Worm (Caenorhabditis elegans) whole organism, dauer: ENCODE data around the gene spig-4.
"Not testable (repeated sequence)": the region's sequence is repeated elsewhere in the genome, so short reads cannot be mapped to it uniquely, and the experiment has no call there.

Source experiments
- unc-62 ChIP-seq: sonication (generic microtip); optimal IDR thresholded peaks from 2 replicates; lab custom pipeline; 2017; ENCODE audit warnings: missing biosample characterization, missing genetic modification reagents, missing genetic modification characterization

Gene spig-4

ce11 chrV:14296499-14296898, 10.2 kb downstream of the spig-4 start, which contains the start of gene F14D7.3:
TSS of gene F14D7.3 (plus strand) at chrV:14296799.
- no peak for TF ChIP-seq unc-62 (GFP tag; lab: Kevin White, UChicago)

ce11 chrV:14294396-14294795, 12.3 kb downstream of the spig-4 start, which contains the start of gene F14D7.9:
TSS of gene F14D7.9 (plus strand) at chrV:14294696.
- TF ChIP-seq unc-62 (GFP tag; lab: Kevin White, UChicago): no peak

ce11 chrV:14293667-14294194, 12.9 kb downstream of the spig-4 start, which contains the start of gene F14D7.2:
TSS of gene F14D7.2 (minus strand) at chrV:14293717.
- TF ChIP-seq unc-62 (GFP tag; lab: Kevin White, UChicago): no peak

ce11 chrV:14290636-14291035, 16.0 kb downstream of the spig-4 start, which contains the start of gene F14D7.18:
TSS of gene F14D7.18 (minus strand) at chrV:14290736.
- no peak for TF ChIP-seq unc-62 (GFP tag; lab: Kevin White, UChicago)

ce11 chrV:14289363-14289762, 17.3 kb downstream of the spig-4 start, which contains the start of gene F14D7.1:
TSS of gene F14D7.1 (minus strand) at chrV:14289463.
- TF ChIP-seq unc-62 (GFP tag; lab: Kevin White, UChicago): no peak

ce11 chrV:14285803-14286202, 20.9 kb downstream of the spig-4 start, which contains the start of gene F40G12.11:
TSS of gene F40G12.11 (plus strand) at chrV:14286171.
- TF ChIP-seq unc-62 (GFP tag; lab: Kevin White, UChicago): no peak

DNA sequence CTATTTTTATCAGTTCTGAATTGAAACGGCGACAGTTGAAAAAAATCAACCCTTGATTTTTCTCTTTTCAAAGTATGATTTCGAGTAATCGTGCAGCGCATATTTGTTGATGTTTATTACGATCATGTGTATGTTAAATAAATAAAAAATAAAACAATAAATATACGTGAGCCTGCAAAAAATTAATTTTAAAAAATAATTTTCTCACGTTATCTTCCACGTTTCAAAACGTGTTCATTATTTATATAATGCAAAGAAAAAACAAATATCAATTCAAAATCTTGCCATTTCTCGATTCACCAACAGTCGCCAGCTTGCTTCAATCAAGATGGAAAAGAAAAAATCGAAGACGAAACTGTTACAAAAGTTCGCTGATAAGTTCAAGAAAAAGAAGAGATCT, 23.4 kb downstream of the spig-4 start, which contains the start of gene F40G12.10:
F40G12.10 (plus strand) TSS at position 301 of the 400 bp plus-strand sequence.
- no peak for TF ChIP-seq unc-62 (GFP tag; lab: Kevin White, UChicago)

ce11 chrV:14282222-14282709, 24.4 kb downstream of the spig-4 start, which contains the start of the genes srt-74 and F40G12.9:
TSS of gene srt-74 (minus strand) at chrV:14282322.
TSS of gene F40G12.9 (plus strand) at chrV:14282659.
- TF ChIP-seq unc-62 (GFP tag; lab: Kevin White, UChicago): no peak

DNA sequence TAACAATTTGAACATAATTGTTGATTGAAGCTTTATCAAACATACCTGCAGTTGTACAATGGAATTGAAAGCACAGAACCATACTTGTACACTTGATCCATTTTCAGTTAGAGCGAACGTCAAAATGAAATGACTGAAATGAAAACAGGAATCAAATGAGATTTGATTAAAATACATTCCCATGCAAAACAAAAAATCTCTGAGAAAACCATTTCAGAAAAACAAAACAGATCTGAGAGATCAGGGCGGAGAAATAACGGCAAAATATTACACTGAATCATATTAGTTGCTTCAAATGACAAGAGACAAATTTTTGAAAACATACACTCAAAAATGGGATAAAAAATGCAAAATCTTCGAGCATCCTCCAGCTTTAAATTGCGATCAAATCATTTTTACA, 26.9 kb downstream of the spig-4 start, which contains the start of gene srt-33:
srt-33 (minus strand) TSS at position 101 of the 400 bp plus-strand sequence.
- TF ChIP-seq unc-62 (GFP tag; lab: Kevin White, UChicago): no peak

DNA sequence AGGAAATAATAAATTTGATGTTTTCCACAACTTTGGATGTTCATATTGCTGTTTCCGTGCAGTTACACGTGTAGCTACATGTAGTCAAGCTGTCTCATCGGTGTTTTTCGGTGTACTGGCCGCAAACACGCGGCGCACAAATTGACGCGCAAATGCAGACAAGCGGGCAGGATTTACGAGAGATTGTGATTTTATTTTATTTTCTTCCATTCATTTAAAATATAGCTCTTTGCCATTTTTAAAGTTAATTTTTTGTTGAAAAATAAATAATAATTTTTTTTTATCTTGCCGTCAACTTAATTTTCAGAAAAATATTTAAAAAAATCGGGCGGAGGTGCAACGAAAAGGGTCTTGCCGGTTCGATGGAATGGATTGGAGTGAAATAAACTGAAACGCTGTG, 32.4 kb downstream of the spig-4 start, which contains the start of gene F40G12.7:
F40G12.7 (plus strand) TSS at position 301 of the 400 bp plus-strand sequence.
- not testable (repeated sequence) for TF ChIP-seq unc-62 (GFP tag; lab: Kevin White, UChicago)

- no peak for TF ChIP-seq unc-62 (GFP tag; lab: Kevin White, UChicago)
These were observed 33.7 kb downstream of the spig-4 start, which contains the start of gene F40G12.6 for ce11 chrV:14273019-14273418. TSS of gene F40G12.6 (minus strand) at chrV:14273119.

- TF ChIP-seq unc-62 (GFP tag; lab: Kevin White, UChicago): no peak
These were observed 35.9 kb downstream of the spig-4 start, which contains the start of gene F40G12.5 for ce11 chrV:14270729-14271128. TSS of gene F40G12.5 (minus strand) at chrV:14270829.

DNA sequence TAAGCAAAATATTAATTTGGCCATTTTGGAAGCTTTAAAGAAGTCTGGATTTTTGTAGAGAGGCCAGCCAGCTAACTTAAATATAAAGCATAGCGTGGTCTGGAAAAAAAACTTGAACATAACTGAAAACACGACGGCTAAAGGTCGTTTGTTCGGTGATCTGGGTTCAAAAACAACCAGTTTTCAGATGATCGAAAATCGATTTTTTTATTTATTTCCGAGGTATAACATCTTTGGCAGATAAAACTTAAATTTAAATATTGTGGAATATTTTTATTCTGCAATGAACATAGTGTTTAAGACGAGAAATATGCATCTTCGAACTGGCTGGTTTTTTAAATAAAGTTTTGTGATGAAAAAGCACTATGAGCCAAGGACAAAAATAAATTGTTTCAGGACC, 38.1 kb downstream of the spig-4 start, which contains the start of gene F40G12.4:
F40G12.4 (minus strand) TSS at position 101 of the 400 bp plus-strand sequence.
- no peak for TF ChIP-seq unc-62 (GFP tag; lab: Kevin White, UChicago)

- TF ChIP-seq unc-62 (GFP tag; lab: Kevin White, UChicago): no peak
These were observed 39.2 kb downstream of the spig-4 start for ce11 chrV:14267326-14267942.

- TF ChIP-seq unc-62 (GFP tag; lab: Kevin White, UChicago): no peak
These were observed 45.8 kb downstream of the spig-4 start, which contains the start of gene F40G12.2 for ce11 chrV:14260831-14261230. TSS of gene F40G12.2 (minus strand) at chrV:14260931.

DNA sequence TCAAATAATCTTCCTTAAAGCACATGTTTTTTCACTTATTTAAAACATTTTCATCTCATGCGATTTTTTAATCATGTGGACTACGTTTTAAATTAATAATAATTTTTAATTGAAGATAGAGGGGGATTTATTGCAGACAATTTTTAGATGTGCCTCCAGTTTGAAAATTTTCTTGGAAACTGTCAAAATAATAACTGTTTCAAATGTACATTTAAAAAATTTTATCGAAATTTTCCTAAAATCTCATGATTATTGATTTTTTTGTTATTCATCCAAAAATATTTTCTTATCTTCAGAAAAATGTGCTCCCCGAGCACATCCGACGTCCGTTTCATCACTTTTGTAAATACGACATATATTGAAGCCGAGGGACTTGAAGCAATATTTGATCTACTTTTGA, 49.9 kb downstream of the spig-4 start, which contains the start of gene sre-8:
sre-8 (plus strand) TSS at position 301 of the 400 bp plus-strand sequence.
- TF ChIP-seq unc-62 (GFP tag; lab: Kevin White, UChicago): no peak
